Fruit fly (Drosophila melanogaster): ENCODE data around the gene RpS17.
A peak's percentile ranks its signal among the peaks of the same experiment; 100 is the strongest.

The RpS17 gene

dm6 chr3L:9451522-9452118 lies 22.0 kb upstream of the RpS17 start, which contains the start of the genes CG3448 and ghi (continued):
- TF ChIP-seq Hr38 (GFP tag; optimal IDR thresholded peaks at IDR 0.05) (no peak), CG6792 (GFP tag; optimal IDR thresholded peaks at IDR 0.05) (peak; percentile 48), Hr39 (GFP tag; optimal IDR thresholded peaks at IDR 0.05) (peak; percentile 28), CG11294 (GFP tag; IDR thresholded peaks at IDR 0.05) (no peak), Hr4 (GFP tag; optimal IDR thresholded peaks at IDR 0.05) (peak; percentile 66), eg (GFP tag; IDR thresholded peaks at IDR 0.05) (peak; percentile 55; the same call in 2 of the 3 replicates), cyc (GFP tag; optimal IDR thresholded peaks at IDR 0.05) (peak; percentile 67), CG9139 (GFP tag; optimal IDR thresholded peaks at IDR 0.05) (no peak), CG34406 (GFP tag; optimal IDR thresholded peaks at IDR 0.05) (peak; percentile 19), Ets96B (tag; optimal IDR thresholded peaks at IDR 0.05) (peak; percentile 56), Sox102F (GFP tag; optimal IDR thresholded peaks at IDR 0.05) (no peak), dsx (GFP tag; optimal IDR thresholded peaks at IDR 0.05; ENCODE audit: poor library complexity, severe bottlenecking) (peak; percentile 58), CG6276 (GFP tag; optimal IDR thresholded peaks at IDR 0.05) (no peak), topi (GFP tag; optimal IDR thresholded peaks at IDR 0.05) (peak; percentile 55), CG6808 (GFP tag; optimal IDR thresholded peaks at IDR 0.05) (peak; percentile 52), fd85E (GFP tag; optimal IDR thresholded peaks at IDR 0.05) (peak; percentile 22)

DNA sequence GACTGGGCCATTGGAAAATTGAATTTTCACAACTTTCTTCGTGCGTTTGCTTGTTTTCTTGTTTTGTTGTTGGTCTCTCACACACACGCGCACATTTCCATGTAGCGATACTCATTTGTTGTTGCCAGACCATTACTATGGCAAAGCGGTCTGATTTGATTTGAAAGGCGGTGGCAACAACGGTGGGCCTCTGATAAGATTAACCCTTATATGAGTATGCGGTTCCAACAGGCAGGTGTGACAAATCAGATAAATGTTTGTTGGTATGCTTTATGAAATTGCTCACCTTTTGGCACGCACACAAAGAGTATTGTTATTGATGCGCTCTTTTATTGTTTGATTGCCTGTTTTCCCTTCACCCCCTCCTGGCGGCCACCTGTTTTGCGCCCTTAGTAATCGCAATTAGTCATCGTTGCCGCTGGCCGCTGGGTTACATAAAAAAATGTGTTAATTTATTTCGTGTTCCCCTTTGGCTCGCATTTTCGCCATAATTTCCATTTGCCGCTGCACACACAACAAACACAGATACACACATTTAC lies 17.7 kb upstream of the RpS17 start:
- TF ChIP-seq CG16779 (tag; optimal IDR thresholded peaks at IDR 0.05) (no peak), CG11294 (GFP tag; IDR thresholded peaks at IDR 0.05) (0 out of 2 replicates have a peak, but pooled peaks have one; percentile 9), CG11902 (GFP tag; optimal IDR thresholded peaks at IDR 0.05) (no peak), Hr39 (GFP tag; optimal IDR thresholded peaks at IDR 0.05) (no peak), CG8319 (GFP tag; optimal IDR thresholded peaks at IDR 0.05) (no peak), Eip78C (GFP tag) (peak; percentile 51), Eip93F (GFP tag; optimal IDR thresholded peaks at IDR 0.05) (no peak), Hr4 (GFP tag; optimal IDR thresholded peaks at IDR 0.05) (no peak), vri (GFP tag; optimal IDR thresholded peaks at IDR 0.05) (peak; percentile 90), lz (GFP tag; optimal IDR thresholded peaks at IDR 0.05) (no peak), CG6163 (GFP tag; IDR thresholded peaks at IDR 0.05) (no peak; the same call in 2 of the 3 replicates), Ets21C (GFP tag; optimal IDR thresholded peaks at IDR 0.05) (no peak), Smox (GFP tag; optimal IDR thresholded peaks at IDR 0.05) (no peak), CG8119 (GFP tag; IDR thresholded peaks at IDR 0.05) (no peak; the same call in 2 of the 3 replicates), svp (GFP tag) (peak; percentile 67), CG32006 (GFP tag; optimal IDR thresholded peaks at IDR 0.05) (peak; percentile 31), esn (GFP tag; optimal IDR thresholded peaks at IDR 0.05) (no peak), CG3032 (tag; optimal IDR thresholded peaks at IDR 0.05) (no peak), Lpt (GFP tag; optimal IDR thresholded peaks at IDR 0.05) (peak; percentile 6), CG15336 (GFP tag; IDR thresholded peaks at IDR 0.05) (peak; percentile 39), CG8632 (GFP tag; optimal IDR thresholded peaks at IDR 0.05) (no peak), topi (GFP tag; optimal IDR thresholded peaks at IDR 0.05) (no peak), CG10631 (GFP tag; optimal IDR thresholded peaks at IDR 0.05) (no peak), Hr38 (GFP tag; optimal IDR thresholded peaks at IDR 0.05) (no peak), CG4318 (GFP tag; optimal IDR thresholded peaks at IDR 0.05) (no peak), Gug (GFP tag; IDR thresholded peaks at IDR 0.05) (peak; percentile 46), achi (GFP tag; optimal IDR thresholded peaks at IDR 0.05) (no peak), CG6276 (GFP tag; optimal IDR thresholded peaks at IDR 0.05) (no peak), CG7368 (GFP tag; optimal IDR thresholded peaks at IDR 0.05) (no peak), CG6854 (GFP tag; optimal IDR thresholded peaks at IDR 0.05) (no peak), net (GFP tag; optimal IDR thresholded peaks at IDR 0.05) (peak; percentile 19)
